Fruit fly (Drosophila melanogaster): Measurements from ENCODE around the gene Vav.

- TF ChIP-seq CTCF (optimal IDR thresholded peaks at IDR 0.05) (no peak), CG8478 (optimal IDR thresholded peaks at IDR 0.05) (no peak)
Observed at dm6 chrX:19229855-19230433, 31.7 kb upstream of the Vav start.
